Worm (Caenorhabditis elegans) whole organism, young adult: ENCODE data around the gene zipt-15.
A peak's percentile ranks its signal among the peaks of the same experiment; 100 is the strongest.

Experiments
- B0035.1 ChIP-seq: sonication (generic microtip); optimal IDR thresholded peaks from 2 replicates; lab custom pipeline; 2016; ENCODE audit warnings: missing genetic modification characterization, mild to moderate bottlenecking, missing compliant biosample characterization, missing genotype, missing genetic modification reagents
- C06A6.2 ChIP-seq: fragments of 200-800 bp; sonication (Bioruptor generic); conservative IDR thresholded peaks from 2 replicates; pipeline ENCODE4 v1.3.6; 2022; ENCODE audit warnings: missing genetic modification characterization, missing compliant biosample characterization
- D2030.7 ChIP-seq: fragments of 200-800 bp; sonication (Bioruptor generic); IDR thresholded peaks from 2 replicates; pipeline ENCODE4 v1.3.6; 2022; ENCODE audit warnings: missing genetic modification reagents, missing genetic modification characterization, missing compliant biosample characterization
- F22D6.2 ChIP-seq: sonication (generic microtip); optimal IDR thresholded peaks from 2 replicates; lab custom pipeline; 2016; ENCODE audit warnings: mild to moderate bottlenecking, missing genetic modification characterization, missing compliant biosample characterization
- F23B12.7 ChIP-seq: sonication (generic microtip); optimal IDR thresholded peaks from 2 replicates; lab custom pipeline; 2017; ENCODE audit warnings: missing genetic modification characterization, mild to moderate bottlenecking, missing compliant biosample characterization, antibody characterized with exemption, moderate library complexity; ENCODE audit not compliant: insufficient read depth
- F49E8.2 ChIP-seq: sonication (generic microtip); optimal IDR thresholded peaks from 3 replicates; lab custom pipeline; 2017; ENCODE audit warnings: missing genetic modification characterization, mild to moderate bottlenecking, missing compliant biosample characterization, antibody characterized with exemption, moderate library complexity; ENCODE audit not compliant: insufficient read depth
- F55B11.4 ChIP-seq: sonication (generic microtip); optimal IDR thresholded peaks from 2 replicates; lab custom pipeline; 2016; ENCODE audit warnings: missing compliant biosample characterization, missing genetic modification characterization, borderline replicate concordance; ENCODE audit not compliant: insufficient read depth
- F57C9.4 ChIP-seq: sonication (generic microtip); optimal IDR thresholded peaks from 2 replicates; lab custom pipeline; 2017; ENCODE audit warnings: mild to moderate bottlenecking, missing genetic modification characterization, missing compliant biosample characterization
- Y53F4B.3 ChIP-seq: fragments of 200-800 bp; sonication (Bioruptor generic); IDR thresholded peaks from 2 replicates; pipeline ENCODE4 v1.3.6; 2022; ENCODE audit warnings: missing genetic modification reagents, missing genetic modification characterization, missing compliant biosample characterization
- Y53G8AR.9 ChIP-seq: fragments of 200-800 bp; sonication (Bioruptor generic); conservative IDR thresholded peaks from 2 replicates; pipeline ENCODE4 v1.3.6; 2022; ENCODE audit warnings: missing genetic modification reagents, missing genetic modification characterization, missing compliant biosample characterization
- ama-1 ChIP-seq, 3 experiments: fragments of 150-350 bp in 1 of 3; sonication (generic microtip) in 2 of 3; optimal IDR thresholded peaks; 2 replicates each; lab custom pipeline; 2014 to 2018; ENCODE audit warnings: missing biosample characterization in 2 of 3, missing genetic modification characterization in 2 of 3, missing genetic modification reagents in 2 of 3
- aptf-2 ChIP-seq: fragments of 200-800 bp; sonication (Bioruptor generic); conservative IDR thresholded peaks from 2 replicates; pipeline ENCODE4 v1.3.6; 2022; ENCODE audit warnings: missing genetic modification reagents, missing genetic modification characterization, missing compliant biosample characterization
- aptf-3 ChIP-seq: fragments of 200-800 bp; sonication (Bioruptor generic); IDR thresholded peaks from 2 replicates; pipeline ENCODE4 v1.3.6; 2022; ENCODE audit warnings: missing genetic modification characterization, missing compliant biosample characterization
- cebp-1 ChIP-seq, 2 experiments: fragments of 200-800 bp in 1 of 2; sonication (Bioruptor generic) in 1 of 2; sonication (generic microtip) in 1 of 2; IDR thresholded peaks in 1 of 2; optimal IDR thresholded peaks in 1 of 2; 2 replicates each; pipeline versions ENCODE4 v1.3.6 to Lab custom; 2017 to 2022; ENCODE audit warnings: missing compliant biosample characterization in 2 of 2, missing genetic modification characterization in 2 of 2, mild to moderate bottlenecking in 1 of 2, missing genetic modification reagents in 1 of 2, moderate library complexity in 1 of 2
- ceh-100 ChIP-seq: fragments of 200-800 bp; sonication (Bioruptor generic); IDR thresholded peaks from 2 replicates; pipeline ENCODE4 v1.3.6; 2022; ENCODE audit warnings: missing genetic modification reagents, missing genetic modification characterization, missing compliant biosample characterization
- egl-44 ChIP-seq: fragments of 200-800 bp; sonication (Bioruptor generic); IDR thresholded peaks from 2 replicates; pipeline ENCODE4 v1.3.6; 2022; ENCODE audit warnings: missing genetic modification reagents, missing genetic modification characterization, missing compliant biosample characterization
- egrh-3 ChIP-seq: fragments of 200-800 bp; sonication (Bioruptor generic); IDR thresholded peaks from 2 replicates; pipeline ENCODE4 v1.3.6; 2022; ENCODE audit warnings: missing genetic modification reagents, missing genetic modification characterization, missing compliant biosample characterization
- him-1 ChIP-seq: sonication (generic microtip); optimal IDR thresholded peaks from 2 replicates; lab custom pipeline; 2016; ENCODE audit warnings: missing genotype, missing genetic modification reagents, missing genetic modification characterization, missing compliant biosample characterization
- hlh-26 ChIP-seq: fragments of 200-800 bp; sonication (Bioruptor generic); conservative IDR thresholded peaks from 2 replicates; pipeline ENCODE4 v1.3.6; 2022; ENCODE audit warnings: missing genetic modification reagents, missing genetic modification characterization, missing compliant biosample characterization
- hmg-1.2 ChIP-seq: fragments of 200-800 bp; sonication (Bioruptor generic); IDR thresholded peaks from 2 replicates; pipeline ENCODE4 v1.3.6; 2022; ENCODE audit warnings: missing genetic modification reagents, missing genetic modification characterization, missing compliant biosample characterization
- lin-35 ChIP-seq, 3 experiments: fragments of 150-350 bp in 2 of 3; sonication (generic microtip) in 1 of 3; optimal IDR thresholded peaks; 2 replicates each; lab custom pipeline; 2014 to 2018; ENCODE audit warnings: missing biosample characterization in 3 of 3, missing genetic modification characterization in 3 of 3, missing genetic modification reagents in 3 of 3
- lin-40 ChIP-seq: sonication (generic microtip); optimal IDR thresholded peaks from 2 replicates; lab custom pipeline; 2016; ENCODE audit warnings: missing genetic modification characterization, mild to moderate bottlenecking, missing compliant biosample characterization, missing genotype, missing genetic modification reagents
- lsy-27 ChIP-seq: sonication (generic microtip); optimal IDR thresholded peaks from 2 replicates; lab custom pipeline; 2017; ENCODE audit warnings: missing genetic modification characterization, mild to moderate bottlenecking, missing compliant biosample characterization, antibody characterized with exemption, missing genotype, borderline replicate concordance; ENCODE audit not compliant: insufficient read depth
- mcd-1 ChIP-seq: fragments of 200-800 bp; sonication (Bioruptor generic); IDR thresholded peaks from 2 replicates; pipeline ENCODE4 v1.3.6; 2022; ENCODE audit warnings: missing genetic modification reagents, missing genetic modification characterization, missing compliant biosample characterization
- mel-28 ChIP-seq: sonication (generic microtip); optimal IDR thresholded peaks from 2 replicates; lab custom pipeline; 2016; ENCODE audit warnings: borderline replicate concordance, mild to moderate bottlenecking, missing genetic modification characterization, missing compliant biosample characterization
- nfya-1 ChIP-seq: sonication (generic microtip); optimal IDR thresholded peaks from 2 replicates; lab custom pipeline; 2017; ENCODE audit warnings: antibody characterized with exemption, missing compliant biosample characterization, missing genetic modification characterization, borderline replicate concordance; ENCODE audit not compliant: insufficient read depth
- nfyb-1 ChIP-seq: fragments of 200-800 bp; sonication (Bioruptor generic); IDR thresholded peaks from 2 replicates; pipeline ENCODE4 v1.3.6; 2022; ENCODE audit warnings: missing genetic modification reagents, missing genetic modification characterization, missing compliant biosample characterization
- nhr-120 ChIP-seq: fragments of 200-800 bp; sonication (Bioruptor generic); IDR thresholded peaks from 2 replicates; pipeline ENCODE4 v1.3.6; 2022; ENCODE audit warnings: missing genetic modification characterization, missing compliant biosample characterization
- repo-1 ChIP-seq: sonication (generic microtip); optimal IDR thresholded peaks from 2 replicates; lab custom pipeline; 2017; ENCODE audit warnings: mild to moderate bottlenecking, missing genetic modification characterization, missing compliant biosample characterization
- sea-2 ChIP-seq: fragments of 200-800 bp; sonication (Bioruptor generic); IDR thresholded peaks from 2 replicates; pipeline ENCODE4 v1.3.6; 2022; ENCODE audit warnings: missing genetic modification characterization, missing compliant biosample characterization
- snpc-1.3 ChIP-seq: sonication (generic microtip); optimal IDR thresholded peaks from 2 replicates; lab custom pipeline; 2017; ENCODE audit warnings: missing genetic modification characterization, mild to moderate bottlenecking, missing compliant biosample characterization, antibody characterized with exemption, moderate library complexity, missing genotype, missing genetic modification reagents; ENCODE audit not compliant: insufficient read depth
- unc-130 ChIP-seq: sonication (generic microtip); optimal IDR thresholded peaks from 2 replicates; lab custom pipeline; 2016; ENCODE audit warnings: missing genetic modification reagents, missing genetic modification characterization, missing compliant biosample characterization
- zfh-2 ChIP-seq: fragments of 200-800 bp; sonication (Bioruptor generic); conservative IDR thresholded peaks from 2 replicates; pipeline ENCODE4 v1.3.6; 2022; ENCODE audit warnings: missing genetic modification reagents, missing genetic modification characterization, missing compliant biosample characterization
- ztf-25 ChIP-seq: fragments of 200-800 bp; sonication (Bioruptor generic); IDR thresholded peaks from 2 replicates; pipeline ENCODE4 v1.3.6; 2022; ENCODE audit warnings: missing genetic modification reagents, missing genetic modification characterization, missing compliant biosample characterization

Gene zipt-15

DNA sequence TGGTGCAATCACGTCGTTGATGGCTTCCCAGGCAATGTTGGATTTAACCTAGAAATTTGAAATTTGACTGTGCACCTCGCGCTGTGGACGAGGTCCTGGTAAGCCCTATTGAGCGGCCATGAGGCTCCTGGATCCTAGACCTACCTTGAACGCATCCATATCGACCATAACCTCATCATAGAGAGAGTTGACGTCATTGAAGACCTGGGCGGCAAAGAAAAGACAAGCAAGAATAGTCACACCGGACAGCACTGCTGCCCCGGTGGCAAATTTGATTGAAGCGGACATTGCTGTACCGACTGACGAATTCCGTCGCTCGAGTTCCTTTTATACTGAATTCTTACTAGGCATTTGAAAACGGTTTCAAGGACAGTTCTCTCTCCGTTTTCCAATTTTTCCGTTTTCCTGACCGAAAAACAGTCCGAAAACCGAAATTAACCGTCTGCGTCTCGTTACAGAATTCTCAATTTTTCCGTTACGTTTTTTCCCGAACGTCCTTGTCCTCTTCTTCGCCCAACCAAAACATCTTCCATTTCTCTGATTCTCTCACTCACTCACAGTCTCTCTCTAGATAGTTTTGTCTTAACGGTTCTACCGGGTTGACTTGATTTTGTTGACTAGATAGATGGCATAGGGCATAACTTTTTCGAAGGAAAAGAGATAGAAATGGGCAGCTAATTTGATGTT is 61.2 kb downstream of the zipt-15 start, which contains the start of gene col-103:
Gene col-103, minus strand, starts transcription at position 302 of the 687 bp plus-strand sequence.
- no peak for TF ChIP-seq nfya-1 (tag; lab: Kevin White, UChicago)
- peak; percentile 43 for TF ChIP-seq hmg-1.2 (GFP tag; lab: Robert Waterston, UW)
- TF ChIP-seq him-1: no peak
- TF ChIP-seq Y53G8AR.9 (GFP tag; lab: Robert Waterston, UW): 0 out of 2 replicates have a peak, but pooled peaks have one; percentile 16
- TF ChIP-seq unc-130 (GFP tag; lab: Kevin White, UChicago): no peak
- TF ChIP-seq ama-1 (optimal IDR thresholded peaks at IDR 0.05; lab: Kevin White, UChicago): peak; percentile 91
- TF ChIP-seq ama-1 (GFP tag; optimal IDR thresholded peaks at IDR 0.05; lab: Kevin White, UChicago): no peak
- TF ChIP-seq lin-40 (tag; lab: Kevin White, UChicago): peak; percentile 39

DNA sequence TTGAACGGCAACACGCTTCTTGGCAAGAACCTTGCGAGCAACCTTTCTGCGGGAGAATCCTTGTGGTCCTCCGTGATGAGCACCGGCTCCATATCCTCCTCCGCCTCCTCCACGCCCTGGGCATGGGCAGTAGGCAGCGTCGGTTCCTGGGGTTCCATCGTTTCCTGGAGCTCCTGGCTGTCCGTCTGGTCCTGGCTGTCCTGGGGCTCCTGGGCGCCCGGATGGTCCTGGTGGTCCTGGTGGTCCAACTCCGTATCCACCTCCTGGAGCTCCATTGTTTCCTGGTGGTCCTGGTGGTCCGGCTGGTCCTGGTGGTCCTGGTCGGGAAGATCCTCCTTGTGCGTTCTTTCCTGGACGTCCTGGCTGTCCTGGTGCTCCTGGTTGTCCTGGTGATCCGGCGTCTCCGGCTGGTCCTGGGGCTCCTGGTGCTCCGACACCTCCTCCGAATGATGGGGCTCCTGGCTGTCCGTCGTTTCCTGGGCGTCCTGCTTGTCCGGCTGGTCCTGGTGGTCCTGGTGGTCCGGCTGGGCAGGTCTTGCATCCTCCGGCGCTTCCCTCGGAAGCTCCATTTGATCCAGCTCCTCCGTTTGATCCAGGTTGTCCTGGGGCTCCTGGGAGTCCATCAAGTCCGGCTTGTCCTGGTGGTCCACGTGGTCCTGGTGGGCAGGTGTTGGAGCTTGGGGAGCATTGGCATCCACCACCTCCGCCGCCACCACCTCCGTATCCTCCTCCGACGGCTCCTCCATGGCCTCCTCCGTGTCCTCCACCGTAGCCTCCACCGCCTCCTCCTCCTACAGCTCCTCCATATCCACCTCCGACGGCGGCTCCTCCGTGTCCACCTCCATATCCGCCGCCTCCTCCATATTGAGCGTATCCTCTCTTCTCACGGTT is 62.0 kb downstream of the zipt-15 start:
- TF ChIP-seq aptf-2 (GFP tag; lab: Robert Waterston, UW) (0 out of 2 replicates have a peak, but pooled peaks have one; percentile 20), zfh-2 (GFP tag; lab: Robert Waterston, UW) (peak; percentile 83), egrh-3 (GFP tag; lab: Robert Waterston, UW) (peak; percentile 92), mcd-1 (GFP tag; lab: Robert Waterston, UW) (peak; percentile 23; the same call in 1 of the 2 replicates), F23B12.7 (tag; lab: Kevin White, UChicago) (no peak), aptf-3 (GFP tag; lab: Robert Waterston, UW) (no peak), sea-2 (GFP tag; lab: Robert Waterston, UW) (no peak), nhr-120 (GFP tag; lab: Robert Waterston, UW) (peak; percentile 66; the same call in 1 of the 2 replicates), cebp-1 (GFP tag; IDR thresholded peaks at IDR 0.05; lab: Robert Waterston, UW) (no peak), cebp-1 (tag; optimal IDR thresholded peaks at IDR 0.05; lab: Kevin White, UChicago) (no peak), repo-1 (tag; lab: Kevin White, UChicago) (peak; percentile 31)
- TF ChIP-seq, all 124 proteins: peak for 6

- TF ChIP-seq ama-1 (optimal IDR thresholded peaks at IDR 0.05; lab: Kevin White, UChicago) (peak; percentile 87), ama-1 (GFP tag; optimal IDR thresholded peaks at IDR 0.05; lab: Kevin White, UChicago) (no peak), snpc-1.3 (tag; lab: Kevin White, UChicago) (no peak), B0035.1 (tag; lab: Kevin White, UChicago) (peak; percentile 7), hlh-26 (GFP tag; lab: Robert Waterston, UW) (no peak)
Measured at ce11 chrIV:762016-762459, 62.7 kb downstream of the zipt-15 start.

DNA sequence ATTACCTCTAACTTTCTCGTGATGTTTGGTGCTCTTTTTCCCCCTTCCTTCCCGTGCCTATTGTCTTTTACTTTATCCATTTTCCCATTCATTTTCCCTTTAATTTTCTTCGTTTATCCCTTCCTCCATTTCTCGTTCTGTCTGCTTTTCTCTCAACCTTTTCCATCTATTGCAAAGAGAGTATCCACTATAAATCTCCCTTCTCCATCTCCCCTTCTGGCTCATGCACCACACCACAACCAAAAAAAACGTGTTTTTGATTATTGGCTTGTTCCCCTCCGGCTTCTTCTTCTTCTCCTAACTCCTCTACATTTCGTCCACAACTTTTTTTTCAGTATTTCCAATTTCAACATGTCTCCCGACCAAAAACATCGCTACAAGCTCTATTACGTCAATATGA is 64.5 kb downstream of the zipt-15 start, which contains the start of gene gst-40:
Gene gst-40, plus strand, starts transcription at position 236 of the 400 bp plus-strand sequence.
- TF ChIP-seq D2030.7 (GFP tag; lab: Robert Waterston, UW): no peak
- no peak for TF ChIP-seq lsy-27
- TF ChIP-seq lin-35 (GFP tag; optimal IDR thresholded peaks at IDR 0.05; lab: Kevin White, UChicago): no peak
- TF ChIP-seq Y53G8AR.9 (GFP tag; lab: Robert Waterston, UW): no peak
- no peak for TF ChIP-seq F49E8.2
- no peak for TF ChIP-seq F57C9.4 (tag; lab: Kevin White, UChicago)
- TF ChIP-seq C06A6.2 (GFP tag; lab: Robert Waterston, UW): no peak
- no peak for TF ChIP-seq egl-44 (GFP tag; lab: Robert Waterston, UW)
- TF ChIP-seq nfyb-1 (GFP tag; lab: Robert Waterston, UW): no peak
- TF ChIP-seq mel-28 (tag; lab: Kevin White, UChicago): no peak
- TF ChIP-seq ceh-100 (GFP tag; lab: Robert Waterston, UW): no peak
- TF ChIP-seq repo-1 (tag; lab: Kevin White, UChicago): no peak
- TF ChIP-seq F55B11.4 (tag; lab: Kevin White, UChicago): no peak
- no peak for TF ChIP-seq Y53F4B.3 (GFP tag; lab: Robert Waterston, UW)
- TF ChIP-seq F22D6.2 (tag; lab: Kevin White, UChicago): no peak
- TF ChIP-seq ztf-25 (GFP tag; lab: Robert Waterston, UW): no peak
- TF ChIP-seq, all 124 proteins: peak for 0
